Worm (Caenorhabditis elegans): ENCODE measurements around the gene Y50D4C.3.

Gene Y50D4C.3

ce11 chrV:979698-980097 is 34.7 kb upstream of the Y50D4C.3 start (continued):
- TF ChIP-seq nhr-23 (tag; optimal IDR thresholded peaks at IDR 0.05) (no peak), alr-1 (tag; optimal IDR thresholded peaks at IDR 0.05) (no peak), ceh-82 (tag; optimal IDR thresholded peaks at IDR 0.05) (no peak), aly-2 (tag; optimal IDR thresholded peaks at IDR 0.05) (no peak), mab-5 (tag; optimal IDR thresholded peaks at IDR 0.05) (no peak), lin-13 (GFP tag; optimal IDR thresholded peaks at IDR 0.05) (peak; percentile 72), C34F6.9 (tag; optimal IDR thresholded peaks at IDR 0.05) (peak; percentile 62), egl-27 (tag; optimal IDR thresholded peaks at IDR 0.05) (peak; percentile 38), nhr-237 (tag; optimal IDR thresholded peaks at IDR 0.05) (no peak), gmeb-1 (tag; optimal IDR thresholded peaks at IDR 0.05) (no peak)

ce11 chrV:978617-979016 is 33.6 kb upstream of the Y50D4C.3 start:
- no peak for TF ChIP-seq mbf-1 (tag; optimal IDR thresholded peaks at IDR 0.05)
- TF ChIP-seq unc-39 (tag; optimal IDR thresholded peaks at IDR 0.05), result no peak
- TF ChIP-seq nhr-25 (tag; optimal IDR thresholded peaks at IDR 0.05), result no peak
- TF ChIP-seq mdl-1 (tag; optimal IDR thresholded peaks at IDR 0.05), result no peak
- TF ChIP-seq C34F6.9 (tag; optimal IDR thresholded peaks at IDR 0.05), result no peak
- TF ChIP-seq ama-1 (optimal IDR thresholded peaks at IDR 0.05), result no peak
- TF ChIP-seq peb-1 (tag; optimal IDR thresholded peaks at IDR 0.05), result no peak
- no peak for TF ChIP-seq nhr-11 (tag; optimal IDR thresholded peaks at IDR 0.05)
- no peak for TF ChIP-seq R02D3.7 (tag; optimal IDR thresholded peaks at IDR 0.05)
- TF ChIP-seq lin-39 (tag; optimal IDR thresholded peaks at IDR 0.05), result no peak
- TF ChIP-seq nhr-237 (tag; optimal IDR thresholded peaks at IDR 0.05), result no peak
- no peak for TF ChIP-seq crh-2 (tag; optimal IDR thresholded peaks at IDR 0.05)

- TF ChIP-seq mdl-1 (tag; optimal IDR thresholded peaks at IDR 0.05), result no peak
- no peak for TF ChIP-seq nhr-6 (tag; optimal IDR thresholded peaks at IDR 0.05)
- no peak for TF ChIP-seq nhr-21 (tag; optimal IDR thresholded peaks at IDR 0.05)
- TF ChIP-seq nhr-129 (tag; optimal IDR thresholded peaks at IDR 0.05), result no peak
Measured at ce11 chrV:977853-978252, 32.8 kb upstream of the Y50D4C.3 start.

- TF ChIP-seq unc-39 (tag; optimal IDR thresholded peaks at IDR 0.05), result no peak
- peak; percentile 74 for TF ChIP-seq fos-1 (tag; optimal IDR thresholded peaks at IDR 0.05)
Measured at ce11 chrV:976498-977063, 31.5 kb upstream of the Y50D4C.3 start.

ce11 chrV:975184-975583 is 30.1 kb upstream of the Y50D4C.3 start:
- TF ChIP-seq dmd-4 (tag; optimal IDR thresholded peaks at IDR 0.05), result no peak
- no peak for TF ChIP-seq elt-1 (tag; optimal IDR thresholded peaks at IDR 0.05)
- TF ChIP-seq F13H6.1 (tag; optimal IDR thresholded peaks at IDR 0.05), result peak; percentile 98
- TF ChIP-seq nhr-25 (tag; optimal IDR thresholded peaks at IDR 0.05), result peak; percentile 46
- TF ChIP-seq sma-3 (GFP tag; optimal IDR thresholded peaks at IDR 0.05), result no peak
- TF ChIP-seq fos-1 (tag; optimal IDR thresholded peaks at IDR 0.05), result peak; percentile 58
- no peak for TF ChIP-seq ztf-11 (tag; optimal IDR thresholded peaks at IDR 0.05)
- no peak for TF ChIP-seq snpc-4 (tag; optimal IDR thresholded peaks at IDR 0.05)
- TF ChIP-seq nhr-23 (tag; optimal IDR thresholded peaks at IDR 0.05), result no peak
- TF ChIP-seq unc-39 (tag; optimal IDR thresholded peaks at IDR 0.05), result no peak
- peak; percentile 60 for TF ChIP-seq sma-9 (GFP tag; optimal IDR thresholded peaks at IDR 0.05)
- no peak for TF ChIP-seq sma-9 (tag; optimal IDR thresholded peaks at IDR 0.05)
- TF ChIP-seq unc-62 (GFP tag; optimal IDR thresholded peaks at IDR 0.05), result no peak
- no peak for TF ChIP-seq ZK546.5 (tag; optimal IDR thresholded peaks at IDR 0.05)
- no peak for TF ChIP-seq lin-11 (tag; optimal IDR thresholded peaks at IDR 0.05)
- peak; percentile 39 for TF ChIP-seq lin-13 (GFP tag; optimal IDR thresholded peaks at IDR 0.05)
- TF ChIP-seq blmp-1 (tag; optimal IDR thresholded peaks at IDR 0.05; ENCODE audit: insufficient read depth), result no peak
- peak; percentile 51 for TF ChIP-seq mab-5 (tag; optimal IDR thresholded peaks at IDR 0.05)
- TF ChIP-seq mbf-1 (tag; optimal IDR thresholded peaks at IDR 0.05), result no peak
- TF ChIP-seq nhr-237 (tag; optimal IDR thresholded peaks at IDR 0.05), result no peak
- peak; percentile 48 for TF ChIP-seq nhr-129 (tag; optimal IDR thresholded peaks at IDR 0.05)
- TF ChIP-seq lin-39 (tag; optimal IDR thresholded peaks at IDR 0.05), result no peak
- TF ChIP-seq nhr-12 (tag; optimal IDR thresholded peaks at IDR 0.05), result no peak
- no peak for TF ChIP-seq nhr-11 (tag; optimal IDR thresholded peaks at IDR 0.05)
- TF ChIP-seq ceh-16 (tag; optimal IDR thresholded peaks at IDR 0.05), result no peak
- peak; percentile 71 for TF ChIP-seq egl-27 (tag; optimal IDR thresholded peaks at IDR 0.05)
- no peak for TF ChIP-seq ztf-4 (tag; optimal IDR thresholded peaks at IDR 0.05)
- TF ChIP-seq skn-1 (tag; optimal IDR thresholded peaks at IDR 0.05), result no peak
- peak; percentile 66 for TF ChIP-seq unc-55 (GFP tag; optimal IDR thresholded peaks at IDR 0.05)
- no peak for TF ChIP-seq Y55F3AM.14 (GFP tag; optimal IDR thresholded peaks at IDR 0.05)
- TF ChIP-seq peb-1 (tag; optimal IDR thresholded peaks at IDR 0.05), result no peak
- no peak for TF ChIP-seq R02D3.7 (tag; optimal IDR thresholded peaks at IDR 0.05)
- TF ChIP-seq ztf-1 (GFP tag; conservative IDR thresholded peaks at IDR 0.05), result no peak
- TF ChIP-seq nhr-21 (tag; optimal IDR thresholded peaks at IDR 0.05), result no peak
- TF ChIP-seq nhr-10 (tag; optimal IDR thresholded peaks at IDR 0.05), result no peak
- no peak for TF ChIP-seq ama-1 (optimal IDR thresholded peaks at IDR 0.05)
- TF ChIP-seq nhr-6 (tag; optimal IDR thresholded peaks at IDR 0.05), result peak; percentile 21

Data from whole organism, L2 larva.